Fruit fly (Drosophila melanogaster) whole organism, embryonic: Measurements from ENCODE around the gene Or33b.

ENCODE experiments used
- CG1024 ChIP-seq: fragments of 200-800 bp; sonication (Bioruptor generic); IDR thresholded peaks from 2 replicates; pipeline ENCODE4 v1.3.6; 2022; ENCODE audit warnings: missing biosample characterization, missing genetic modification characterization
- CG10543 ChIP-seq: fragments of 200-800 bp; sonication (Bioruptor generic); optimal IDR thresholded peaks from 3 replicates; lab custom pipeline; 2017; ENCODE audit warnings: missing biosample characterization, mild to moderate bottlenecking, missing genetic modification characterization, moderate library complexity
- CG10565 ChIP-seq: fragments of 200-800 bp; sonication (Bioruptor generic); optimal IDR thresholded peaks from 3 replicates; lab custom pipeline; 2016; ENCODE audit warnings: missing biosample characterization, mild to moderate bottlenecking, missing genetic modification characterization
- CG10979 ChIP-seq: fragments of 200-800 bp; sonication (Bioruptor generic); optimal IDR thresholded peaks from 2 replicates; lab custom pipeline; 2018; ENCODE audit warnings: missing biosample characterization, mild to moderate bottlenecking, missing genetic modification characterization, moderate library complexity
- CG12942 ChIP-seq: fragments of 200-800 bp; sonication (Bioruptor generic); optimal IDR thresholded peaks from 3 replicates; lab custom pipeline; 2016; ENCODE audit warnings: missing biosample characterization, missing genetic modification characterization
- CG13624 ChIP-seq: fragments of 200-800 bp; sonication (Bioruptor generic); optimal IDR thresholded peaks from 2 replicates; lab custom pipeline; 2016; ENCODE audit warnings: missing biosample characterization, missing genetic modification characterization
- CG14441 ChIP-seq: fragments of 200-800 bp; sonication (Bioruptor generic); IDR thresholded peaks from 2 replicates; pipeline ENCODE4 v1.3.6; 2022; ENCODE audit warnings: missing biosample characterization, missing genetic modification characterization
- CG15479 ChIP-seq: fragments of 200-800 bp; sonication (Bioruptor generic); optimal IDR thresholded peaks from 3 replicates; lab custom pipeline; 2019; ENCODE audit warnings: missing biosample characterization, mild to moderate bottlenecking, missing genetic modification characterization, moderate library complexity
- CG16813 ChIP-seq: fragments of 200-800 bp; sonication (Bioruptor generic); IDR thresholded peaks from 3 replicates; pipeline ENCODE4 v1.3.6; 2022; ENCODE audit warnings: missing biosample characterization, missing genetic modification characterization; ENCODE audit not compliant: partially characterized antibody
- CG17359 ChIP-seq: fragments of 200-800 bp; sonication (Bioruptor generic); optimal IDR thresholded peaks from 3 replicates; lab custom pipeline; 2018; ENCODE audit warnings: missing biosample characterization, mild to moderate bottlenecking, missing genetic modification characterization, moderate library complexity
- CG17361 ChIP-seq: fragments of 200-800 bp; sonication (Bioruptor generic); IDR thresholded peaks from 3 replicates; pipeline ENCODE4 v1.3.6; 2022; ENCODE audit warnings: missing biosample characterization, missing genetic modification characterization
- CG1832 ChIP-seq: fragments of 200-800 bp; sonication (Bioruptor generic); optimal IDR thresholded peaks from 2 replicates; lab custom pipeline; 2017; ENCODE audit warnings: missing biosample characterization, mild to moderate bottlenecking, missing genetic modification characterization, inconsistent platforms
- CG18619 ChIP-seq: fragments of 200-800 bp; sonication (Bioruptor generic); optimal IDR thresholded peaks from 3 replicates; lab custom pipeline; 2017; ENCODE audit warnings: missing biosample characterization, mild to moderate bottlenecking, missing genetic modification characterization
- CG2199 ChIP-seq: fragments of 200-800 bp; sonication (Bioruptor generic); IDR thresholded peaks from 3 replicates; pipeline ENCODE4 v1.3.6; 2022; ENCODE audit warnings: missing biosample characterization, missing genetic modification characterization
- CG2875 ChIP-seq: fragments of 200-800 bp; sonication (Bioruptor generic); optimal IDR thresholded peaks from 2 replicates; lab custom pipeline; 2017; ENCODE audit warnings: missing biosample characterization, mild to moderate bottlenecking, missing genetic modification characterization, missing genetic modification reagents
- CG32767 ChIP-seq: fragments of 200-800 bp; sonication (Bioruptor generic); IDR thresholded peaks from 2 replicates; pipeline ENCODE4 v1.3.6; 2022; ENCODE audit warnings: missing biosample characterization, missing genetic modification characterization
- CG4707 ChIP-seq: fragments of 200-800 bp; sonication (Bioruptor generic); optimal IDR thresholded peaks from 2 replicates; lab custom pipeline; 2018; ENCODE audit warnings: missing biosample characterization, mild to moderate bottlenecking, missing genetic modification characterization, moderate library complexity
- CG5245 ChIP-seq: fragments of 200-800 bp; sonication (Bioruptor generic); optimal IDR thresholded peaks from 3 replicates; lab custom pipeline; 2016; ENCODE audit warnings: missing biosample characterization, missing genetic modification characterization
- CG6654 ChIP-seq: fragments of 200-800 bp; sonication (Bioruptor generic); optimal IDR thresholded peaks from 2 replicates; lab custom pipeline; 2017; ENCODE audit warnings: missing biosample characterization, mild to moderate bottlenecking, missing genetic modification characterization
- CG8281 ChIP-seq: fragments of 200-800 bp; sonication (Bioruptor generic); optimal IDR thresholded peaks from 2 replicates; lab custom pipeline; 2018; ENCODE audit warnings: missing biosample characterization, mild to moderate bottlenecking, missing genetic modification characterization, moderate library complexity
- CG8290 ChIP-seq, 3 experiments: fragments of 200-800 bp; sonication (Bioruptor generic); optimal IDR thresholded peaks; 2 replicates each; lab custom pipeline; 2016 to 2019; ENCODE audit warnings: missing biosample characterization in 3 of 3, missing genetic modification characterization in 3 of 3, mild to moderate bottlenecking in 2 of 3, moderate library complexity in 1 of 3
- CG9817 ChIP-seq: fragments of 200-800 bp; sonication (Bioruptor generic); optimal IDR thresholded peaks from 2 replicates; lab custom pipeline; 2018; ENCODE audit warnings: missing biosample characterization, mild to moderate bottlenecking, missing genetic modification characterization, moderate library complexity
- Dfd ChIP-seq, 2 experiments: fragments of >200 bp; optimal IDR thresholded peaks; 2 replicates each; lab custom pipeline; 2017; ENCODE audit warnings: missing biosample characterization in 2 of 2, missing genetic modification characterization in 2 of 2
- Dip3 ChIP-seq: fragments of 200-800 bp; sonication (Bioruptor generic); optimal IDR thresholded peaks from 3 replicates; lab custom pipeline; 2016; ENCODE audit warnings: missing biosample characterization, missing genetic modification characterization
- Ets65A ChIP-seq: fragments of 200-800 bp; sonication (Bioruptor generic); peaks from one replicate; lab custom pipeline; 2016; ENCODE audit warnings: missing biosample characterization, missing genetic modification characterization
- Fer3 ChIP-seq: fragments of 200-800 bp; sonication (Bioruptor generic); optimal IDR thresholded peaks from 2 replicates; lab custom pipeline; 2018; ENCODE audit warnings: missing biosample characterization, mild to moderate bottlenecking, missing genetic modification characterization, moderate library complexity
- Gsc ChIP-seq: fragments of 200-800 bp; sonication (Bioruptor generic); IDR thresholded peaks from 2 replicates; pipeline ENCODE4 v1.3.6; 2022; ENCODE audit warnings: missing biosample characterization, missing genetic modification characterization
- HLH54F ChIP-seq: fragments of 200-800 bp; sonication (Bioruptor generic); optimal IDR thresholded peaks from 3 replicates; lab custom pipeline; 2016; ENCODE audit warnings: missing biosample characterization, missing genetic modification characterization
- Mes4 ChIP-seq: fragments of 200-800 bp; sonication (Bioruptor generic); optimal IDR thresholded peaks from 2 replicates; lab custom pipeline; 2016; ENCODE audit warnings: missing biosample characterization, missing genetic modification characterization
- Optix ChIP-seq: fragments of 200-800 bp; sonication (Bioruptor generic); IDR thresholded peaks from 3 replicates; pipeline ENCODE4 v1.3.6; 2022; ENCODE audit warnings: missing biosample characterization, missing genetic modification characterization
- Sox102F ChIP-seq: fragments of 200-800 bp; sonication (Bioruptor generic); optimal IDR thresholded peaks from 2 replicates; lab custom pipeline; 2018; ENCODE audit warnings: missing biosample characterization, mild to moderate bottlenecking, missing genetic modification characterization, moderate library complexity
- TFAM ChIP-seq: fragments of 200-800 bp; sonication (Bioruptor generic); optimal IDR thresholded peaks from 2 replicates; lab custom pipeline; 2017; ENCODE audit warnings: missing biosample characterization, missing genetic modification characterization, inconsistent platforms
- Xbp1 ChIP-seq: fragments of 200-800 bp; sonication (Bioruptor generic); optimal IDR thresholded peaks from 3 replicates; lab custom pipeline; 2016; ENCODE audit warnings: missing biosample characterization, mild to moderate bottlenecking, missing genetic modification characterization
- ash1 ChIP-seq: fragments of 200-800 bp; sonication (Bioruptor generic); optimal IDR thresholded peaks from 2 replicates; lab custom pipeline; 2018; ENCODE audit warnings: missing biosample characterization, mild to moderate bottlenecking, missing genetic modification characterization
- bab2 ChIP-seq: fragments of 200-800 bp; sonication (Bioruptor generic); optimal IDR thresholded peaks from 2 replicates; lab custom pipeline; 2016; ENCODE audit warnings: missing biosample characterization, missing genetic modification characterization
- chif ChIP-seq, 2 experiments: fragments of 200-800 bp; sonication (Bioruptor generic); optimal IDR thresholded peaks; 3 replicates each; lab custom pipeline; 2016; ENCODE audit warnings: missing biosample characterization in 2 of 2, missing genetic modification characterization in 2 of 2
- dmrt11E ChIP-seq: fragments of 200-800 bp; sonication (Bioruptor generic); optimal IDR thresholded peaks from 3 replicates; lab custom pipeline; 2018; ENCODE audit warnings: missing biosample characterization, mild to moderate bottlenecking, missing genetic modification characterization, moderate library complexity
- en ChIP-seq: fragments of 200-800 bp; sonication (Bioruptor generic); optimal IDR thresholded peaks from 2 replicates; lab custom pipeline; 2016; ENCODE audit warnings: missing biosample characterization, missing genetic modification characterization
- fd3F ChIP-seq: fragments of 200-800 bp; sonication (Bioruptor generic); optimal IDR thresholded peaks from 2 replicates; lab custom pipeline; 2018; ENCODE audit warnings: missing biosample characterization, mild to moderate bottlenecking, missing genetic modification characterization, moderate library complexity
- gsb-n ChIP-seq: fragments of 200-800 bp; sonication (Bioruptor generic); optimal IDR thresholded peaks from 3 replicates; lab custom pipeline; 2018; ENCODE audit warnings: missing biosample characterization, mild to moderate bottlenecking, missing genetic modification characterization
- hkb ChIP-seq, 2 experiments: fragments of 200-800 bp in 1 of 2; fragments of >200 bp in 1 of 2; sonication (Bioruptor generic) in 1 of 2; IDR thresholded peaks in 1 of 2; optimal IDR thresholded peaks in 1 of 2; 2 replicates each; pipeline versions ENCODE4 v1.3.6 to Lab custom; 2017 to 2022; ENCODE audit warnings: missing biosample characterization in 1 of 2, missing genetic modification characterization in 1 of 2
- jumu ChIP-seq: fragments of 200-800 bp; sonication (Bioruptor generic); optimal IDR thresholded peaks from 3 replicates; lab custom pipeline; 2016; ENCODE audit warnings: missing biosample characterization, missing genetic modification characterization
- kah ChIP-seq: fragments of 200-800 bp; sonication (Bioruptor generic); optimal IDR thresholded peaks from 2 replicates; lab custom pipeline; 2018; ENCODE audit warnings: missing biosample characterization, mild to moderate bottlenecking, missing genetic modification characterization
- lbe ChIP-seq: fragments of 200-800 bp; sonication (Bioruptor generic); optimal IDR thresholded peaks from 2 replicates; lab custom pipeline; 2016; ENCODE audit warnings: missing biosample characterization, mild to moderate bottlenecking, missing genetic modification characterization
- lmd ChIP-seq: fragments of 200-800 bp; sonication (Bioruptor generic); IDR thresholded peaks from 2 replicates; pipeline ENCODE4 v1.3.6; 2022; ENCODE audit warnings: missing biosample characterization, missing genetic modification characterization
- nmo ChIP-seq: fragments of 200-800 bp; sonication (Bioruptor generic); optimal IDR thresholded peaks from 2 replicates; lab custom pipeline; 2018; ENCODE audit warnings: missing biosample characterization, mild to moderate bottlenecking, missing genetic modification characterization, moderate library complexity
- org-1 ChIP-seq: fragments of 200-800 bp; sonication (Bioruptor generic); optimal IDR thresholded peaks from 2 replicates; lab custom pipeline; 2017; ENCODE audit warnings: missing biosample characterization, missing genetic modification characterization
- phol ChIP-seq: fragments of 200-800 bp; sonication (Bioruptor generic); optimal IDR thresholded peaks from 3 replicates; lab custom pipeline; 2018; ENCODE audit warnings: missing biosample characterization, mild to moderate bottlenecking, missing genetic modification characterization, moderate library complexity
- pita ChIP-seq: fragments of 200-800 bp; sonication (Bioruptor generic); optimal IDR thresholded peaks from 2 replicates; lab custom pipeline; 2017; ENCODE audit warnings: missing biosample characterization, mild to moderate bottlenecking, missing genetic modification characterization
- sens ChIP-seq: fragments of 200-800 bp; sonication (Bioruptor generic); peaks from one replicate; lab custom pipeline; 2016; ENCODE audit warnings: missing biosample characterization, missing genetic modification characterization
- wor ChIP-seq: fragments of 200-800 bp; sonication (Bioruptor generic); IDR thresholded peaks from 2 replicates; pipeline ENCODE4 v1.3.6; 2022; ENCODE audit warnings: missing biosample characterization, missing genetic modification characterization

Or33b gene

dm6 chr2L:11980075-11980474 lies 44.1 kb downstream of the Or33b start (continued):
- TF ChIP-seq Dip3 (no peak), hkb (optimal IDR thresholded peaks at IDR 0.05; lab: Kevin White, UChicago) (no peak), hkb (GFP tag; IDR thresholded peaks at IDR 0.05; lab: Robert Waterston, UW) (0 out of 2 replicates have a peak, but pooled peaks have one; percentile 15), TFAM (GFP tag; lab: Kevin White, UChicago) (no peak), CG15479 (GFP tag; lab: Kevin White, UChicago) (no peak), ash1 (GFP tag; lab: Kevin White, UChicago) (no peak), pita (GFP tag; lab: Kevin White, UChicago) (no peak), dmrt11E (peak; percentile 56), CG10979 (tag; lab: Kevin White, UChicago) (peak; percentile 17), gsb-n (no peak), CG16813 (GFP tag; lab: Robert Waterston, UW) (no peak), en (no peak), Mes4 (GFP tag; lab: Kevin White, UChicago) (no peak), CG6654 (GFP tag; lab: Kevin White, UChicago) (no peak), Xbp1 (GFP tag; lab: Kevin White, UChicago) (no peak), fd3F (GFP tag; lab: Kevin White, UChicago) (no peak), org-1 (GFP tag; lab: Kevin White, UChicago) (no peak), CG18619 (GFP tag; lab: Kevin White, UChicago) (no peak), Gsc (no peak), wor (GFP tag; lab: Robert Waterston, UW) (no peak), CG12942 (GFP tag; lab: Kevin White, UChicago) (no peak), sens (GFP tag; lab: Kevin White, UChicago) (peak; percentile 15), CG4707 (GFP tag; lab: Kevin White, UChicago) (no peak), CG14441 (GFP tag; lab: Robert Waterston, UW) (no peak), CG13624 (GFP tag; lab: Kevin White, UChicago) (no peak), CG5245 (GFP tag; lab: Kevin White, UChicago) (no peak), nmo (GFP tag; lab: Kevin White, UChicago) (peak; percentile 28), CG32767 (no peak), jumu (no peak), lmd (GFP tag; lab: Robert Waterston, UW) (no peak), phol (peak; percentile 28), CG17359 (tag; lab: Kevin White, UChicago) (peak; percentile 13), Dfd (GFP tag; optimal IDR thresholded peaks at IDR 0.05; lab: Kevin White, UChicago) (no peak), lbe (no peak), CG10565 (GFP tag; lab: Kevin White, UChicago) (no peak), CG2875 (GFP tag; lab: Kevin White, UChicago) (no peak), CG1024 (GFP tag; lab: Robert Waterston, UW) (no peak), HLH54F (no peak), bab2 (GFP tag; lab: Kevin White, UChicago) (no peak), Ets65A (no peak), CG1832 (GFP tag; lab: Kevin White, UChicago) (no peak), CG17361 (GFP tag; lab: Robert Waterston, UW) (peak; percentile 22; the same call in 1 of the 3 replicates), kah (GFP tag; lab: Kevin White, UChicago) (no peak), CG8281 (tag; lab: Kevin White, UChicago) (no peak), CG2199 (GFP tag; lab: Robert Waterston, UW) (no peak), CG8290 (GFP tag; optimal IDR thresholded peaks at IDR 0.05; lab: Kevin White, UChicago) (no peak), CG8290 (tag; optimal IDR thresholded peaks at IDR 0.05; lab: Kevin White, UChicago) (no peak), CG10543 (GFP tag; lab: Kevin White, UChicago) (no peak), chif (GFP tag; optimal IDR thresholded peaks at IDR 0.05; lab: Kevin White, UChicago) (no peak), Optix (no peak), Sox102F (GFP tag; lab: Kevin White, UChicago) (peak; percentile 12), Fer3 (tag; lab: Kevin White, UChicago) (no peak), CG9817 (tag; lab: Kevin White, UChicago) (no peak)
